Worm (Caenorhabditis elegans) whole organism, young adult: ENCODE data around the gene R07B7.12.

Experiments used
- F55B11.4 ChIP-seq: sonication (generic microtip); optimal IDR thresholded peaks from 2 replicates; lab custom pipeline; 2016; ENCODE audit warnings: missing compliant biosample characterization, missing genetic modification characterization, borderline replicate concordance; ENCODE audit not compliant: insufficient read depth
- Y95B8A.8 ChIP-seq: fragments of 200-800 bp; sonication (Bioruptor generic); IDR thresholded peaks from 2 replicates; pipeline ENCODE4 v1.3.6; 2022; ENCODE audit warnings: missing genetic modification reagents, missing genetic modification characterization, missing compliant biosample characterization
- ama-1 ChIP-seq, 3 experiments: fragments of 150-350 bp in 1 of 3; sonication (generic microtip) in 2 of 3; optimal IDR thresholded peaks; 2 replicates each; lab custom pipeline; 2014 to 2018; ENCODE audit warnings: missing biosample characterization in 2 of 3, missing genetic modification characterization in 2 of 3, missing genetic modification reagents in 2 of 3
- nhr-27 ChIP-seq: fragments of 200-800 bp; sonication (Bioruptor generic); optimal IDR thresholded peaks from 2 replicates; lab custom pipeline; 2018; ENCODE audit warnings: mild to moderate bottlenecking, missing genetic modification characterization, moderate library complexity, missing compliant biosample characterization
- nhr-80 ChIP-seq: sonication (generic microtip); optimal IDR thresholded peaks from 2 replicates; lab custom pipeline; 2016; ENCODE audit warnings: missing genetic modification characterization, missing compliant biosample characterization
- snpc-4 ChIP-seq, 5 experiments: fragments of 150-350 bp in 1 of 5; sonication (generic microtip) in 4 of 5; optimal IDR thresholded peaks; 2 replicates each; lab custom pipeline; 2014 to 2018; ENCODE audit warnings: missing genetic modification characterization in 5 of 5, missing biosample characterization in 3 of 5, antibody characterized with exemption in 2 of 5, mild to moderate bottlenecking in 2 of 5, missing compliant biosample characterization in 2 of 5, missing genotype in 2 of 5, moderate library complexity in 2 of 5, missing genetic modification reagents in 1 of 5
- tlf-1 ChIP-seq: fragments of 200-800 bp; sonication (Bioruptor generic); optimal IDR thresholded peaks from 2 replicates; lab custom pipeline; 2018; ENCODE audit warnings: mild to moderate bottlenecking, missing genetic modification characterization, missing compliant biosample characterization
- unc-130 ChIP-seq: sonication (generic microtip); optimal IDR thresholded peaks from 2 replicates; lab custom pipeline; 2016; ENCODE audit warnings: missing genetic modification reagents, missing genetic modification characterization, missing compliant biosample characterization
- zim-3 ChIP-seq: sonication (generic microtip); optimal IDR thresholded peaks from 2 replicates; lab custom pipeline; 2017; ENCODE audit warnings: mild to moderate bottlenecking, missing genetic modification characterization, moderate library complexity, missing compliant biosample characterization

DNA sequence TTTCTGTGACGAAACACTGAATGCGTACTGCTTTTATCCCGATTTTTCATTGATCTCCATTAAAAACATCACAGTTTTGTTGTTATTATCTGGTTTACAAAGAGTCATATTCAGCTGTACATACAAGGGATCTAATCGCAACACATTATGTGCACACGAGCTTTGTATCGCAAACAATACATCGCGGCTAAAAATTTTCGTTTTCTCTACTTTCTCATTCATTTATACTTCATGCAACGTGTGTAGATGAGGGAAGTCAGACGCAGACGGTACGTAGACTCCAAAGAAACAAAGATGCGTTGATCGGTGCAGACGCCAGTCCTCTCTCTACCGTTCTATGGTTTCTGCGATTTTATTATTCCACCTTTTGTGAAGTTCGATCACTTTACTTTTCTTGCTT lies 18.0 kb downstream of the R07B7.12 start, which contains the start of gene nhr-136:
- no peak for TF ChIP-seq ama-1 (optimal IDR thresholded peaks at IDR 0.05; lab: Kevin White, UChicago)
- TF ChIP-seq ama-1 (GFP tag; optimal IDR thresholded peaks at IDR 0.05; lab: Kevin White, UChicago): no peak
- TF ChIP-seq Y95B8A.8 (GFP tag; lab: Robert Waterston, UW): no peak
- TF ChIP-seq zim-3 (tag; lab: Kevin White, UChicago): no peak
- TF ChIP-seq snpc-4 (GFP tag; optimal IDR thresholded peaks at IDR 0.05; lab: Kevin White, UChicago): no peak
- TF ChIP-seq snpc-4 (tag; optimal IDR thresholded peaks at IDR 0.05; lab: Kevin White, UChicago): no peak
- no peak for TF ChIP-seq nhr-27 (tag; lab: Kevin White, UChicago)
- no peak for TF ChIP-seq tlf-1
- TF ChIP-seq unc-130 (GFP tag; lab: Kevin White, UChicago): no peak
- no peak for TF ChIP-seq F55B11.4
- TF ChIP-seq nhr-80 (tag; lab: Kevin White, UChicago): peak; percentile 2
